Worm (Caenorhabditis elegans): ENCODE measurements around the gene C53A5.16.

C53A5.16 gene

ce11 chrV:14506713-14507675, 15.4 kb downstream of the C53A5.16 start:
- TF ChIP-seq pax-3 (tag; optimal IDR thresholded peaks at IDR 0.05) (no peak), hlh-4 (tag; optimal IDR thresholded peaks at IDR 0.05) (no peak), ces-1 (GFP tag; optimal IDR thresholded peaks at IDR 0.05) (no peak), mep-1 (tag; optimal IDR thresholded peaks at IDR 0.05) (no peak), snu-23 (GFP tag; optimal IDR thresholded peaks at IDR 0.05) (peak; percentile 18), fkh-10 (GFP tag; optimal IDR thresholded peaks at IDR 0.05) (no peak), nhr-20 (tag; optimal IDR thresholded peaks at IDR 0.05) (peak; percentile 10), ceh-63 (GFP tag; optimal IDR thresholded peaks at IDR 0.05) (no peak), egl-13 (tag; optimal IDR thresholded peaks at IDR 0.05) (no peak), lsy-2 (tag; optimal IDR thresholded peaks at IDR 0.05) (no peak), elt-3 (tag; optimal IDR thresholded peaks at IDR 0.05) (peak in 2 of 6 experiments; percentile 37 to 59), aly-2 (tag; optimal IDR thresholded peaks at IDR 0.05) (no peak), lin-13 (GFP tag; optimal IDR thresholded peaks at IDR 0.05) (no peak), tbx-2 (tag; optimal IDR thresholded peaks at IDR 0.05) (no peak), irx-1 (tag; optimal IDR thresholded peaks at IDR 0.05) (peak; percentile 26), unc-98 (GFP tag; IDR thresholded peaks at IDR 0.05) (no peak), egl-27 (tag; optimal IDR thresholded peaks at IDR 0.05) (no peak), dpl-1 (GFP tag; optimal IDR thresholded peaks at IDR 0.05) (no peak), lin-14 (GFP tag; optimal IDR thresholded peaks at IDR 0.05) (peak; percentile 73), nhr-71 (tag; optimal IDR thresholded peaks at IDR 0.05) (peak; percentile 27), efl-1 (optimal IDR thresholded peaks at IDR 0.05) (no peak), efl-1 (GFP tag; optimal IDR thresholded peaks at IDR 0.05 in 1 of 2) (peak in 1 of 2 experiments; percentile 90), unc-30 (tag; optimal IDR thresholded peaks at IDR 0.05) (no peak), lin-39 (tag; optimal IDR thresholded peaks at IDR 0.05) (peak; percentile 18), grh-1 (GFP tag; IDR thresholded peaks at IDR 0.05) (no peak), skn-1 (tag; optimal IDR thresholded peaks at IDR 0.05) (no peak), rnt-1 (tag; optimal IDR thresholded peaks at IDR 0.05) (peak; percentile 43), zip-4 (GFP tag; optimal IDR thresholded peaks at IDR 0.05) (no peak), mab-9 (GFP tag; IDR thresholded peaks at IDR 0.05) (no peak), tlp-1 (tag; optimal IDR thresholded peaks at IDR 0.05) (peak; percentile 89), sox-4 (tag; optimal IDR thresholded peaks at IDR 0.05) (no peak), nhr-28 (tag; optimal IDR thresholded peaks at IDR 0.05) (no peak), C16A3.4 (tag; optimal IDR thresholded peaks at IDR 0.05) (peak; percentile 18), elt-2 (tag; optimal IDR thresholded peaks at IDR 0.05) (no peak), nhr-85 (tag) (peak; percentile 98), blmp-1 (tag; optimal IDR thresholded peaks at IDR 0.05) (peak; percentile 81), jun-1 (tag; optimal IDR thresholded peaks at IDR 0.05) (no peak), ztf-4 (tag; optimal IDR thresholded peaks at IDR 0.05) (no peak)

- no peak for TF ChIP-seq nhr-28 (tag; optimal IDR thresholded peaks at IDR 0.05)
- TF ChIP-seq lin-14 (GFP tag; optimal IDR thresholded peaks at IDR 0.05): peak; percentile 62
- no peak for TF ChIP-seq ceh-82 (tag; optimal IDR thresholded peaks at IDR 0.05)
- TF ChIP-seq mab-9 (GFP tag; IDR thresholded peaks at IDR 0.05): no peak
- no peak for TF ChIP-seq fkh-4 (tag; optimal IDR thresholded peaks at IDR 0.05; ENCODE audit: borderline replicate concordance)
- TF ChIP-seq pqm-1 (tag; optimal IDR thresholded peaks at IDR 0.05): peak; percentile 80
- TF ChIP-seq elt-3 (tag; optimal IDR thresholded peaks at IDR 0.05): peak in 1 of 6 experiments; percentile 25
- peak; percentile 75 for TF ChIP-seq blmp-1 (tag; optimal IDR thresholded peaks at IDR 0.05)
- peak; percentile 31 for TF ChIP-seq tlp-1 (tag; optimal IDR thresholded peaks at IDR 0.05)
- peak; percentile 83 for TF ChIP-seq elt-2 (tag; optimal IDR thresholded peaks at IDR 0.05)
- peak; percentile 71 for TF ChIP-seq nhr-85 (tag)
- no peak for TF ChIP-seq ztf-11 (tag; optimal IDR thresholded peaks at IDR 0.05)
Observed at ce11 chrV:14505745-14506214, 16.6 kb downstream of the C53A5.16 start.

Data from whole organism, L1 larva.